Fruit fly (Drosophila melanogaster): Measurements from ENCODE around the gene tHMG2.

Gene tHMG2

DNA sequence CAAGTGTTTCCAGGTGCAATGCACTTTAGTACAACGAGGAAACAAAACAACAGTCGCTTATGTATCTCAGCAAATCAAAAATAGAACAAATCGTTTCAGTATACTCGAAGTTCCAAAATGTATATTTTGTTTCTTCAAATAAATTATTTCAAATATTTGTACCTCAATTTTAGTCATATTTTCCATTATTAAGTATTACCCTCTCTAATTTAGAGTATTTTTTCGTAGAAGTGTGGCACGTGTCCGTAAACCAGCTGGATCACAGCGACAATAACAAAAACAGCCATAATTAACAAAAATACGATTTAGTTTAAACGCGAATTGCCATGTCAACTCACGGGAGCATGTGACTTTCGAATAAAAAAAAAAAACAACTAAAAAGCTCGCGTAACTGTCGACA lies 26.0 kb downstream of the tHMG2 start:
- TF ChIP-seq CG15336 (GFP tag; IDR thresholded peaks at IDR 0.05) = no peak
- no peak for TF ChIP-seq fd85E (GFP tag; optimal IDR thresholded peaks at IDR 0.05)
- TF ChIP-seq CG6792 (GFP tag; optimal IDR thresholded peaks at IDR 0.05) = no peak
- TF ChIP-seq CG6276 (GFP tag; optimal IDR thresholded peaks at IDR 0.05) = no peak
- TF ChIP-seq Sox102F (GFP tag; optimal IDR thresholded peaks at IDR 0.05) = no peak
- no peak for TF ChIP-seq CG7368 (GFP tag; optimal IDR thresholded peaks at IDR 0.05)
- no peak for TF ChIP-seq lz (GFP tag; optimal IDR thresholded peaks at IDR 0.05)
- no peak for TF ChIP-seq fd59A (GFP tag; optimal IDR thresholded peaks at IDR 0.05)
- no peak for TF ChIP-seq salr (GFP tag; optimal IDR thresholded peaks at IDR 0.05)
- TF ChIP-seq Hr39 (GFP tag; optimal IDR thresholded peaks at IDR 0.05) = no peak
- no peak for TF ChIP-seq Met (GFP tag; optimal IDR thresholded peaks at IDR 0.05)
- TF ChIP-seq Eip93F (GFP tag; optimal IDR thresholded peaks at IDR 0.05) = no peak
- no peak for TF ChIP-seq CG10669 (GFP tag; optimal IDR thresholded peaks at IDR 0.05)
- TF ChIP-seq CG8319 (GFP tag; optimal IDR thresholded peaks at IDR 0.05) = no peak
- no peak for TF ChIP-seq CG16779 (tag; optimal IDR thresholded peaks at IDR 0.05)
- TF ChIP-seq vri (GFP tag; optimal IDR thresholded peaks at IDR 0.05) = no peak
- no peak for TF ChIP-seq Ets96B (tag; optimal IDR thresholded peaks at IDR 0.05)

DNA sequence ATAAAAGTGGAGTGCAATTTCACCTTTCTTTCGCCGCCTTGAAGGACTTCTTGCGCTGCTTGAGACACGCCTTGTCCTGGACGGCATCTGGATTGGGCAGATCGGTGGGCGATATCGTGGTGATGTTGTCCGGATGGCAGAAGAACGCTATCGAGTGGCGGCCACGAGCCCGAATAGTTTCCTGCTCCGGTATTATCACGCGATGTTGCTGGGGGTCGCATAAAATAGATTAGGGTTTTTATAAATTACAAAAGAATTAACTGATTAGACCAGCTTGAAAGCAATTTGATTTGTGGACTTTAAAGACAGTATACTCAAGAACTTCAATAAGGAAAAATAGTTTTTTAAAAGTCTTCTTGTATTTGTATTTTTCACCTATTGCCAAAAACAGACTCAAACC lies 27.7 kb downstream of the tHMG2 start:
- TF ChIP-seq Ets96B (tag; optimal IDR thresholded peaks at IDR 0.05) (no peak), Eip75B (GFP tag; optimal IDR thresholded peaks at IDR 0.05) (no peak), CG10631 (GFP tag; optimal IDR thresholded peaks at IDR 0.05) (no peak), CG31627 (GFP tag; optimal IDR thresholded peaks at IDR 0.05) (no peak), svp (GFP tag) (no peak), net (GFP tag; optimal IDR thresholded peaks at IDR 0.05) (no peak), topi (GFP tag; optimal IDR thresholded peaks at IDR 0.05) (no peak), dsx (GFP tag; optimal IDR thresholded peaks at IDR 0.05; ENCODE audit: poor library complexity, severe bottlenecking) (no peak)

dm6 chr3R:22522042-22522441 lies 29.3 kb downstream of the tHMG2 start:
- TF ChIP-seq cyc (GFP tag; optimal IDR thresholded peaks at IDR 0.05) = no peak
- TF ChIP-seq CG9139 (GFP tag; optimal IDR thresholded peaks at IDR 0.05) = no peak
- TF ChIP-seq CG10669 (GFP tag; optimal IDR thresholded peaks at IDR 0.05) = no peak
- TF ChIP-seq Sox14 (GFP tag; optimal IDR thresholded peaks at IDR 0.05) = no peak
- TF ChIP-seq dac (GFP tag; optimal IDR thresholded peaks at IDR 0.05) = no peak
- TF ChIP-seq vri (GFP tag; optimal IDR thresholded peaks at IDR 0.05) = no peak
- no peak for TF ChIP-seq Sox102F (GFP tag; optimal IDR thresholded peaks at IDR 0.05)
- no peak for TF ChIP-seq svp (GFP tag)
- TF ChIP-seq fkh (GFP tag; optimal IDR thresholded peaks at IDR 0.05) = no peak
- no peak for TF ChIP-seq Met (GFP tag; optimal IDR thresholded peaks at IDR 0.05)
- no peak for TF ChIP-seq CG8319 (GFP tag; optimal IDR thresholded peaks at IDR 0.05)
- TF ChIP-seq CG8632 (GFP tag; optimal IDR thresholded peaks at IDR 0.05) = no peak
- no peak for TF ChIP-seq CG7368 (GFP tag; optimal IDR thresholded peaks at IDR 0.05)
- no peak for TF ChIP-seq dsx (GFP tag; optimal IDR thresholded peaks at IDR 0.05; ENCODE audit: poor library complexity, severe bottlenecking)
- no peak for TF ChIP-seq CG16779 (tag; optimal IDR thresholded peaks at IDR 0.05)

- TF ChIP-seq Eip93F (GFP tag; optimal IDR thresholded peaks at IDR 0.05) (peak; percentile 10), vri (GFP tag; optimal IDR thresholded peaks at IDR 0.05) (peak; percentile 0), CG8319 (GFP tag; optimal IDR thresholded peaks at IDR 0.05) (no peak), Blimp-1 (GFP tag; optimal IDR thresholded peaks at IDR 0.05) (peak; percentile 20), svp (GFP tag) (peak; percentile 97)
These were observed 30.1 kb downstream of the tHMG2 start for dm6 chr3R:22522859-22523258.

DNA sequence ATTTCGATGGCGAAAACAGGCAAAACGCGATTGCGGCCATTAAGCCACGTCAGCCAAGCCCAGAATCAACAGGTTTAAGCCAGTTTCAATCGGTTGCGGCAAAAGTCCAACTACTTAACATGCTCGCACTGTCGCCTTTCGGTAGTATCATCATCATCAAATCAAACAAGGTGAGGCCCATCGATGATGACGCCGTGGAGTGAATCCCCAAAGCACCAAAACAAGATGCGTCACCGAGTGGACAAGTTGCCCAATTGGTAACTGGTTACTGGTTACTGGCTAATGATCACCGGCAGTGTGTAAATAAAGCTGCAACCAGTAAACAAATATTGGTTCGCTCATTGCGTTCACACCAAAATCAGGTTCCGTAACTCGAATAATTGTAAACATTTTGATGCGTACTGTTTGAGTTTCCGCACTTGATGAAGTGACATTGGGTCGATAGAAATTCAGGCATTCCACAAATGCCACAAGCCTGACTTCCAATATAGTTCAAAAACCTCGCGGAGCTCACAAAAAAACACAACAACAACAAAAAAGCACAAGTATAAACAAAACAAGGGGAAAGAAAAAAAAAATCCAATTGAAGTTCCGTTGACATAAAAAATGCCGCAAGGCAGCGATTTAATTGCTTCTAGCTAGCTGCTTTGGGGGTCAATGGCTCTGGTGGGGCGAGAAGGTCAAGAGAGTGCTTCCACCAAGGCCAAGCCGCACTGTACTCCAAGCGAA lies 31.8 kb downstream of the tHMG2 start:
- peak; percentile 4 for TF ChIP-seq CG6792 (GFP tag; optimal IDR thresholded peaks at IDR 0.05)
- peak; percentile 82 for TF ChIP-seq Eip78C (GFP tag)
- no peak for TF ChIP-seq dac (GFP tag; optimal IDR thresholded peaks at IDR 0.05)
- peak; percentile 89 for TF ChIP-seq fkh (GFP tag; optimal IDR thresholded peaks at IDR 0.05)
- peak; percentile 23 for TF ChIP-seq CG8632 (GFP tag; optimal IDR thresholded peaks at IDR 0.05)
- no peak for TF ChIP-seq CG15336 (GFP tag; IDR thresholded peaks at IDR 0.05)
- TF ChIP-seq CG3032 (tag; optimal IDR thresholded peaks at IDR 0.05) = no peak
- TF ChIP-seq eg (GFP tag; IDR thresholded peaks at IDR 0.05) = no peak
- TF ChIP-seq CG7368 (GFP tag; optimal IDR thresholded peaks at IDR 0.05) = peak; percentile 23
- no peak for TF ChIP-seq CG8119 (GFP tag; IDR thresholded peaks at IDR 0.05)
- no peak for TF ChIP-seq Hr4 (GFP tag; optimal IDR thresholded peaks at IDR 0.05)
- peak; percentile 29 for TF ChIP-seq CG31627 (GFP tag; optimal IDR thresholded peaks at IDR 0.05)
- TF ChIP-seq lz (GFP tag; optimal IDR thresholded peaks at IDR 0.05) = peak; percentile 19
- TF ChIP-seq Eip75B (GFP tag; optimal IDR thresholded peaks at IDR 0.05) = peak; percentile 1
- peak; percentile 27 for TF ChIP-seq Met (GFP tag; optimal IDR thresholded peaks at IDR 0.05)
- peak; percentile 38 for TF ChIP-seq CG6854 (GFP tag; optimal IDR thresholded peaks at IDR 0.05)
- no peak for TF ChIP-seq CG11762 (GFP tag; optimal IDR thresholded peaks at IDR 0.05; ENCODE audit: insufficient read depth)
- no peak for TF ChIP-seq CG6163 (GFP tag; IDR thresholded peaks at IDR 0.05)
- no peak for TF ChIP-seq Ets96B (tag; optimal IDR thresholded peaks at IDR 0.05)
- no peak for TF ChIP-seq Gug (GFP tag; IDR thresholded peaks at IDR 0.05)
- TF ChIP-seq Smox (GFP tag; optimal IDR thresholded peaks at IDR 0.05) = peak; percentile 28
- no peak for TF ChIP-seq CG16779 (tag; optimal IDR thresholded peaks at IDR 0.05)

Measured in whole organism, prepupa.